Worm (Caenorhabditis elegans) whole organism, L1 larva: ENCODE results near the gene fbxb-20.
"Not testable (repeated sequence)": the region's sequence is repeated elsewhere in the genome, so short reads cannot be mapped to it uniquely, and the experiment has no call there.

Experiments
- Y116A8C.19 ChIP-seq: sonication (generic microtip); optimal IDR thresholded peaks from 2 replicates; lab custom pipeline; 2016; ENCODE audit warnings: missing compliant biosample characterization, missing genetic modification characterization, borderline replicate concordance
- ceh-90 ChIP-seq: sonication (generic microtip); optimal IDR thresholded peaks from 2 replicates; lab custom pipeline; 2016; ENCODE audit warnings: missing genetic modification characterization, missing compliant biosample characterization
- lin-39 ChIP-seq: fragments of 150-350 bp; optimal IDR thresholded peaks from 2 replicates; lab custom pipeline; 2014; ENCODE audit warnings: missing biosample characterization, missing genetic modification reagents, missing genetic modification characterization
- nhr-237 ChIP-seq: fragments of 150-350 bp; optimal IDR thresholded peaks from 2 replicates; lab custom pipeline; 2014; ENCODE audit warnings: missing biosample characterization, missing genetic modification characterization
- nhr-77 ChIP-seq: fragments of 150-350 bp; optimal IDR thresholded peaks from 2 replicates; lab custom pipeline; 2014; ENCODE audit warnings: missing biosample characterization, missing genetic modification characterization
- pag-3 ChIP-seq: sonication (generic microtip); optimal IDR thresholded peaks from 2 replicates; lab custom pipeline; 2017; ENCODE audit warnings: missing genetic modification characterization, mild to moderate bottlenecking, missing compliant biosample characterization, antibody characterized with exemption, borderline replicate concordance; ENCODE audit not compliant: insufficient read depth
- tbx-2 ChIP-seq: sonication (generic microtip); optimal IDR thresholded peaks from 2 replicates; lab custom pipeline; 2016; ENCODE audit warnings: missing genetic modification characterization, missing compliant biosample characterization
- unc-62 ChIP-seq: fragments of 150-350 bp; optimal IDR thresholded peaks from 2 replicates; lab custom pipeline; 2014; ENCODE audit warnings: missing biosample characterization, missing genetic modification reagents, missing genetic modification characterization

ce11 chrII:1660888-1661287, 10.5 kb upstream of the fbxb-20 start, which contains the start of gene ZC204.13:
- not testable (repeated sequence) for TF ChIP-seq nhr-77 (tag; lab: Kevin White, UChicago); lin-39 (tag; lab: Kevin White, UChicago); pag-3; unc-62 (GFP tag; lab: Kevin White, UChicago); nhr-237; tbx-2 (tag; lab: Kevin White, UChicago); ceh-90; Y116A8C.19 (tag; lab: Kevin White, UChicago)
